Comparison of ENCODE assay signal across 3 worm cellular contexts in the genomic region with DNA sequence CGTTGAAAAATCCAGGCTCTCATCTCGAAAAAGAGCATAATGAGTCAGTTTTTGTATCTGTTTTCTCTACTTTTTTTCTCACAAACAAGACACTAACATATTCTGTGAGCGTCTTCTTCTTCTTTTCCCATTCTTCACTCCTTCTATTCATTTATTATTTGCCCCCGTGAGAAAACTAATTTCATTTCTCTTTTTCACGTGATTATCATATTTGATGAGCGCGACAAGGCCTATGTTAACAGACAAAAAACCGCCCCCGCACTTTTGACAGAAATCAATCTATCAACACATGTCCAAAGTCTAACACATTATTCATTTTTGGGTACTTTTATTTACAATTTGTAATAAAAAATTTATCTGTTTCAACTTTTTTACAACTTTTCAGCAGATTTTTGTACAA.
TF ChIP-seq lines count a peak whose summit lies in the region.

No protein-coding gene starts in this region.

TF ChIP-seq in whole organism, L1 larva, 84 proteins besides CTCF, POLR2A, EP300 and RAD21 (continues in another document):
- TF ChIP-seq nhr-85 (tag; lab: Kevin White, UChicago) (peak; percentile 81), efl-1 (optimal IDR thresholded peaks at IDR 0.05; lab: Kevin White, UChicago) (no peak), efl-1 (GFP tag; optimal IDR thresholded peaks at IDR 0.05 in 1 of 2; lab: Kevin White, UChicago) (peak in 1 of 2 experiments; percentile 59), lin-39 (tag; optimal IDR thresholded peaks at IDR 0.05; lab: Kevin White, UChicago) (no peak), unc-130 (tag; optimal IDR thresholded peaks at IDR 0.05; lab: Kevin White, UChicago) (no peak), pqm-1 (tag; optimal IDR thresholded peaks at IDR 0.05; lab: Kevin White, UChicago) (no peak), ceh-88 (GFP tag; IDR thresholded peaks at IDR 0.05; lab: Robert Waterston, UW) (no peak), nhr-90 (tag; optimal IDR thresholded peaks at IDR 0.05; lab: Kevin White, UChicago; ENCODE audit: poor library complexity) (no peak), lsy-2 (tag; optimal IDR thresholded peaks at IDR 0.05; lab: Kevin White, UChicago) (peak in 1 of 2 experiments; percentile 17), nhr-19 (GFP tag; conservative IDR thresholded peaks at IDR 0.05; lab: Robert Waterston, UW) (no peak), skn-1 (tag; optimal IDR thresholded peaks at IDR 0.05; lab: Kevin White, UChicago) (no peak), dpl-1 (GFP tag; optimal IDR thresholded peaks at IDR 0.05; lab: Kevin White, UChicago) (no peak), C34B4.2 (tag; optimal IDR thresholded peaks at IDR 0.05; lab: Kevin White, UChicago) (no peak), nhr-12 (tag; optimal IDR thresholded peaks at IDR 0.05; lab: Kevin White, UChicago) (no peak), elt-2 (tag; optimal IDR thresholded peaks at IDR 0.05; lab: Kevin White, UChicago) (no peak), snpc-4 (tag; optimal IDR thresholded peaks at IDR 0.05; lab: Kevin White, UChicago) (no peak), ceh-82 (tag; optimal IDR thresholded peaks at IDR 0.05; lab: Kevin White, UChicago) (no peak), grh-1 (GFP tag; IDR thresholded peaks at IDR 0.05; lab: Robert Waterston, UW) (no peak), lin-14 (GFP tag; optimal IDR thresholded peaks at IDR 0.05; lab: Kevin White, UChicago) (peak; percentile 69), unc-86 (tag; optimal IDR thresholded peaks at IDR 0.05; lab: Kevin White, UChicago) (peak; percentile 61), dsc-1 (tag; optimal IDR thresholded peaks at IDR 0.05; lab: Kevin White, UChicago) (no peak), nhr-77 (tag; optimal IDR thresholded peaks at IDR 0.05; lab: Kevin White, UChicago) (no peak), ceh-90 (tag; optimal IDR thresholded peaks at IDR 0.05; lab: Kevin White, UChicago) (no peak), fos-1 (tag; optimal IDR thresholded peaks at IDR 0.05; lab: Kevin White, UChicago) (no peak), ztf-11 (tag; optimal IDR thresholded peaks at IDR 0.05; lab: Kevin White, UChicago) (no peak), mdl-1 (tag; optimal IDR thresholded peaks at IDR 0.05; lab: Kevin White, UChicago) (no peak), rnt-1 (tag; optimal IDR thresholded peaks at IDR 0.05; lab: Kevin White, UChicago) (no peak), jun-1 (tag; optimal IDR thresholded peaks at IDR 0.05; lab: Kevin White, UChicago) (no peak), nhr-76 (tag; optimal IDR thresholded peaks at IDR 0.05; lab: Kevin White, UChicago) (no peak), hlh-4 (tag; optimal IDR thresholded peaks at IDR 0.05; lab: Kevin White, UChicago) (no peak), ztf-4 (tag; optimal IDR thresholded peaks at IDR 0.05; lab: Kevin White, UChicago) (no peak)

TF ChIP-seq in whole organism, L2 larva, 48 proteins besides CTCF, POLR2A, EP300 and RAD21:
- TF ChIP-seq peb-1 (tag; optimal IDR thresholded peaks at IDR 0.05; lab: Kevin White, UChicago): no peak
- peak; percentile 3 for TF ChIP-seq blmp-1 (tag; optimal IDR thresholded peaks at IDR 0.05; lab: Kevin White, UChicago; ENCODE audit: insufficient read depth)
- TF ChIP-seq mab-5 (tag; optimal IDR thresholded peaks at IDR 0.05; lab: Kevin White, UChicago): no peak
- TF ChIP-seq elt-3 (tag; optimal IDR thresholded peaks at IDR 0.05; lab: Kevin White, UChicago): no peak
- peak; percentile 4 for TF ChIP-seq crh-2 (tag; optimal IDR thresholded peaks at IDR 0.05; lab: Kevin White, UChicago)
- TF ChIP-seq sma-9 (GFP tag; optimal IDR thresholded peaks at IDR 0.05; lab: Kevin White, UChicago): peak; percentile 8
- TF ChIP-seq sma-9 (tag; optimal IDR thresholded peaks at IDR 0.05; lab: Kevin White, UChicago): no peak
- TF ChIP-seq nhr-25 (tag; optimal IDR thresholded peaks at IDR 0.05; lab: Kevin White, UChicago): peak; percentile 4
- no peak for TF ChIP-seq mbf-1 (tag; optimal IDR thresholded peaks at IDR 0.05; lab: Kevin White, UChicago)
- no peak for TF ChIP-seq alr-1 (tag; optimal IDR thresholded peaks at IDR 0.05; lab: Kevin White, UChicago)
- TF ChIP-seq sma-3 (GFP tag; optimal IDR thresholded peaks at IDR 0.05; lab: Kevin White, UChicago): peak; percentile 18
TF ChIP-seq in whole organism, L2 larva: peak in this region for 5.

TF ChIP-seq in whole organism, L4 larva, 104 proteins besides CTCF, POLR2A, EP300 and RAD21:
- TF ChIP-seq lin-13 (GFP tag; optimal IDR thresholded peaks at IDR 0.05; lab: Kevin White, UChicago) (no peak), nhr-77 (tag; optimal IDR thresholded peaks at IDR 0.05; lab: Kevin White, UChicago) (no peak), hlh-30 (tag; optimal IDR thresholded peaks at IDR 0.05; lab: Kevin White, UChicago; ENCODE audit: insufficient read depth) (peak; percentile 57), aha-1 (tag; lab: Kevin White, UChicago) (peak; percentile 88), mdl-1 (tag; optimal IDR thresholded peaks at IDR 0.05; lab: Kevin White, UChicago) (peak in 1 of 2 experiments; percentile 18), daf-16 (GFP tag; optimal IDR thresholded peaks at IDR 0.05; lab: Kevin White, UChicago) (no peak), daf-16 (tag; optimal IDR thresholded peaks at IDR 0.05; lab: Kevin White, UChicago) (no peak)

Comparison
In these comparisons a context has a peak if more than half of its experiments do, and no peak if none do; other contexts are left out.
1. Of the 29 proteins assayed by ChIP-seq in both whole organism, L4 larva and whole organism, L1 larva: peak only in whole organism, L4 larva: aha-1; only in whole organism, L1 larva: mep-1; in both: none; in neither: 25; mixed calls (peak in some experiments, not most) for 2.